Worm (Caenorhabditis elegans) whole organism, L2 larva: Measurements from ENCODE around the gene mltn-3.

Experiments
- R02D3.7 ChIP-seq: fragments of 150-350 bp; optimal IDR thresholded peaks from 2 replicates; lab custom pipeline; 2014; ENCODE audit warnings: missing biosample characterization, missing genetic modification characterization
- dmd-4 ChIP-seq: sonication (generic microtip); optimal IDR thresholded peaks from 2 replicates; lab custom pipeline; 2017; ENCODE audit warnings: missing biosample characterization, missing genetic modification characterization
- elt-1 ChIP-seq: fragments of 150-350 bp; optimal IDR thresholded peaks from 2 replicates; lab custom pipeline; 2014; ENCODE audit warnings: missing biosample characterization, missing genetic modification characterization
- elt-3 ChIP-seq: sonication (generic microtip); optimal IDR thresholded peaks from 2 replicates; lab custom pipeline; 2017; ENCODE audit warnings: missing biosample characterization, missing genetic modification characterization
- lsy-2 ChIP-seq, 2 experiments: fragments of 150-350 bp in 1 of 2; sonication (generic microtip) in 1 of 2; optimal IDR thresholded peaks; 2 replicates each; lab custom pipeline; 2014 to 2017; ENCODE audit warnings: missing biosample characterization in 2 of 2, missing genetic modification characterization in 2 of 2

DNA sequence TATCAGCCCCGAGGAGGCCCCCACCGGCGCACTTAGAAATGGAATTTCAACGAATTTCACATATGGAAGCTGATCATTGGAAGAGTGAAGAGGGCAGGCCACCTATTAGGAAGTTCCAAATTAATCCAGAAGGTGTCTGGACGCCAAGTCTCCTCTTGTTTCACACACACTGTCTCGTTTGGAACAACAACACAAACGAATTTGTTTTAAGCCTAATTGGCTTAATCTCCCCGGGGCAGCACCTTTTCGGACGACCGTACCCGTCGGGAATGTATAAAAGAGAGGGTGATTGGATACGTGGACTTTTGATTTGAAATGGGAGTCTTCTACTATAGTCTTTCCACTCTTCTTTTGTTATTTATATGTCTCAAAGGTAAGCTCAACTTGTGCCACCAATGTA lies at the start of gene mltn-3:
- TF ChIP-seq elt-1 (tag; lab: Kevin White, UChicago) (no peak), elt-3 (no peak), lsy-2 (tag; optimal IDR thresholded peaks at IDR 0.05; lab: Kevin White, UChicago) (no peak), R02D3.7 (no peak), dmd-4 (tag; lab: Kevin White, UChicago) (no peak)
